Fruit fly (Drosophila melanogaster) whole organism, embryonic: Measurements from ENCODE around the gene CG46397.

ENCODE experiments used
- ATbp ChIP-seq: fragments of 200-800 bp; sonication (Bioruptor generic); optimal IDR thresholded peaks from 2 replicates; lab custom pipeline; 2017; ENCODE audit warnings: missing biosample characterization, mild to moderate bottlenecking, missing genetic modification characterization, missing genetic modification reagents
- B-H2 ChIP-seq: fragments of 200-800 bp; sonication (Bioruptor generic); optimal IDR thresholded peaks from 2 replicates; lab custom pipeline; 2018; ENCODE audit warnings: missing biosample characterization, mild to moderate bottlenecking, missing genetic modification characterization
- Blimp-1 ChIP-seq: fragments of 200-800 bp; sonication (Bioruptor generic); optimal IDR thresholded peaks from 3 replicates; lab custom pipeline; 2018; ENCODE audit warnings: missing biosample characterization, missing genetic modification characterization, mild to moderate bottlenecking, moderate library complexity, missing genetic modification reagents
- CG10654 ChIP-seq: fragments of 200-800 bp; sonication (Bioruptor generic); optimal IDR thresholded peaks from 2 replicates; lab custom pipeline; 2016; ENCODE audit warnings: missing biosample characterization, missing genetic modification characterization
- CG1233 ChIP-seq: fragments of 200-800 bp; sonication (Bioruptor generic); optimal IDR thresholded peaks from 4 replicates; lab custom pipeline; 2018; ENCODE audit warnings: missing biosample characterization, mild to moderate bottlenecking, missing genetic modification characterization
- CG15479 ChIP-seq: fragments of 200-800 bp; sonication (Bioruptor generic); optimal IDR thresholded peaks from 3 replicates; lab custom pipeline; 2019; ENCODE audit warnings: missing biosample characterization, mild to moderate bottlenecking, missing genetic modification characterization, moderate library complexity
- CG15601 ChIP-seq: fragments of 200-800 bp; sonication (Bioruptor generic); optimal IDR thresholded peaks from 3 replicates; lab custom pipeline; 2019; ENCODE audit warnings: missing biosample characterization, mild to moderate bottlenecking, missing genetic modification characterization, moderate library complexity
- CG17802 ChIP-seq: fragments of 200-800 bp; sonication (Bioruptor generic); optimal IDR thresholded peaks from 2 replicates; lab custom pipeline; 2018; ENCODE audit warnings: missing biosample characterization, mild to moderate bottlenecking, missing genetic modification characterization, moderate library complexity
- CG18599 ChIP-seq: fragments of 200-800 bp; sonication (Bioruptor generic); optimal IDR thresholded peaks from 3 replicates; lab custom pipeline; 2017; ENCODE audit warnings: missing biosample characterization, missing genetic modification characterization, mild to moderate bottlenecking, moderate library complexity, missing genetic modification reagents
- CG2889 ChIP-seq: fragments of 200-800 bp; sonication (Bioruptor generic); IDR thresholded peaks from 3 replicates; pipeline ENCODE4 v1.3.6; 2022; ENCODE audit warnings: missing biosample characterization, missing genetic modification characterization
- CG3281 ChIP-seq: fragments of 200-800 bp; sonication (Bioruptor generic); optimal IDR thresholded peaks from 3 replicates; lab custom pipeline; 2017; ENCODE audit warnings: missing biosample characterization, mild to moderate bottlenecking, missing genetic modification characterization
- CG3995 ChIP-seq: fragments of 200-800 bp; sonication (Bioruptor generic); optimal IDR thresholded peaks from 3 replicates; lab custom pipeline; 2016; ENCODE audit warnings: missing biosample characterization, missing genetic modification characterization
- CG6765 ChIP-seq: fragments of 200-800 bp; sonication (Bioruptor generic); optimal IDR thresholded peaks from 3 replicates; lab custom pipeline; 2017; ENCODE audit warnings: missing biosample characterization, mild to moderate bottlenecking, missing genetic modification characterization
- CG7745 ChIP-seq: fragments of 200-800 bp; sonication (Bioruptor generic); optimal IDR thresholded peaks from 2 replicates; lab custom pipeline; 2018; ENCODE audit warnings: missing biosample characterization, mild to moderate bottlenecking, missing genetic modification characterization, moderate library complexity
- CG8359 ChIP-seq: fragments of 200-800 bp; sonication (Bioruptor generic); optimal IDR thresholded peaks from 2 replicates; lab custom pipeline; 2017; ENCODE audit warnings: missing biosample characterization, mild to moderate bottlenecking, missing genetic modification characterization, borderline replicate concordance
- CG9797 ChIP-seq: fragments of 200-800 bp; sonication (Bioruptor generic); optimal IDR thresholded peaks from 3 replicates; lab custom pipeline; 2018; ENCODE audit warnings: missing biosample characterization, mild to moderate bottlenecking, missing genetic modification characterization
- CG9876 ChIP-seq: fragments of 200-800 bp; sonication (Bioruptor generic); optimal IDR thresholded peaks from 2 replicates; lab custom pipeline; 2016; ENCODE audit warnings: missing biosample characterization, missing genetic modification characterization
- Dip3 ChIP-seq: fragments of 200-800 bp; sonication (Bioruptor generic); optimal IDR thresholded peaks from 3 replicates; lab custom pipeline; 2016; ENCODE audit warnings: missing biosample characterization, missing genetic modification characterization
- Doc3 ChIP-seq: fragments of 200-800 bp; sonication (Bioruptor generic); IDR thresholded peaks from 3 replicates; pipeline ENCODE4 v1.3.6; 2022; ENCODE audit warnings: missing biosample characterization, missing genetic modification characterization; ENCODE audit not compliant: partially characterized antibody
- Drgx ChIP-seq: fragments of 200-800 bp; sonication (Bioruptor generic); IDR thresholded peaks from 2 replicates; pipeline ENCODE4 v1.3.6; 2022; ENCODE audit warnings: missing biosample characterization, missing genetic modification characterization
- HHEX ChIP-seq: fragments of 200-800 bp; sonication (Bioruptor generic); optimal IDR thresholded peaks from 3 replicates; lab custom pipeline; 2017; ENCODE audit warnings: missing biosample characterization, mild to moderate bottlenecking, missing genetic modification characterization, missing genetic modification reagents
- Hand ChIP-seq: fragments of 200-800 bp; sonication (Bioruptor generic); optimal IDR thresholded peaks from 2 replicates; lab custom pipeline; 2017; ENCODE audit warnings: mild to moderate bottlenecking, missing biosample characterization, missing genetic modification reagents, missing genetic modification characterization
- Hr78 ChIP-seq, 2 experiments: fragments of 200-800 bp in 1 of 2; fragments of >200 bp in 1 of 2; sonication (Bioruptor generic) in 1 of 2; optimal IDR thresholded peaks; 2 replicates each; lab custom pipeline; 2017 to 2019; ENCODE audit warnings: missing biosample characterization in 2 of 2, missing genetic modification characterization in 2 of 2, mild to moderate bottlenecking in 1 of 2, moderate library complexity in 1 of 2
- Kr ChIP-seq: fragments of 200-800 bp; sonication (Bioruptor generic); optimal IDR thresholded peaks from 2 replicates; lab custom pipeline; 2017; ENCODE audit warnings: missing biosample characterization, mild to moderate bottlenecking, missing genetic modification characterization
- Poxn ChIP-seq: fragments of 200-800 bp; sonication (Bioruptor generic); IDR thresholded peaks from 2 replicates; pipeline ENCODE4 v1.3.6; 2022; ENCODE audit warnings: missing biosample characterization, missing genetic modification characterization
- Ptx1 ChIP-seq: fragments of 200-800 bp; sonication (Bioruptor generic); IDR thresholded peaks from 2 replicates; pipeline ENCODE4 v1.3.6; 2022; ENCODE audit warnings: missing biosample characterization, missing genetic modification characterization
- ac ChIP-seq: fragments of 200-800 bp; sonication (Bioruptor generic); optimal IDR thresholded peaks from 3 replicates; lab custom pipeline; 2017; ENCODE audit warnings: missing biosample characterization, mild to moderate bottlenecking, missing genetic modification characterization
- bbx ChIP-seq: fragments of 200-800 bp; sonication (Bioruptor generic); IDR thresholded peaks from 2 replicates; pipeline ENCODE4 v1.3.6; 2022; ENCODE audit warnings: missing biosample characterization, missing genetic modification characterization; ENCODE audit not compliant: partially characterized antibody
- caup ChIP-seq: fragments of 200-800 bp; sonication (Bioruptor generic); optimal IDR thresholded peaks from 3 replicates; lab custom pipeline; 2017; ENCODE audit warnings: missing biosample characterization, mild to moderate bottlenecking, missing genetic modification characterization, moderate library complexity; ENCODE audit not compliant: severe bottlenecking
- cg ChIP-seq: fragments of 200-800 bp; sonication (Bioruptor generic); optimal IDR thresholded peaks from 3 replicates; lab custom pipeline; 2019; ENCODE audit warnings: missing biosample characterization, mild to moderate bottlenecking, missing genetic modification characterization, moderate library complexity
- chinmo ChIP-seq: fragments of 200-800 bp; sonication (Bioruptor generic); IDR thresholded peaks from 4 replicates; pipeline ENCODE4 v1.3.6; 2022; ENCODE audit warnings: missing biosample characterization, missing genetic modification characterization; ENCODE audit not compliant: partially characterized antibody
- nom ChIP-seq: fragments of 200-800 bp; sonication (Bioruptor generic); optimal IDR thresholded peaks from 2 replicates; lab custom pipeline; 2017; ENCODE audit warnings: missing biosample characterization, missing genetic modification characterization, mild to moderate bottlenecking, moderate library complexity, missing genetic modification reagents
- otp ChIP-seq: fragments of 200-800 bp; sonication (Bioruptor generic); IDR thresholded peaks from 3 replicates; pipeline ENCODE4, ENCODE4 v1.3.6; 2022; ENCODE audit warnings: missing biosample characterization, missing genetic modification characterization
- pfk ChIP-seq: fragments of 200-800 bp; sonication (Bioruptor generic); optimal IDR thresholded peaks from 2 replicates; lab custom pipeline; 2018; ENCODE audit warnings: missing biosample characterization, mild to moderate bottlenecking, missing genetic modification characterization, moderate library complexity
- ro ChIP-seq: fragments of 200-800 bp; sonication (Bioruptor generic); IDR thresholded peaks from 2 replicates; pipeline ENCODE4 v1.3.6; 2022; ENCODE audit warnings: missing biosample characterization, missing genetic modification characterization
- row ChIP-seq: fragments of 200-800 bp; sonication (Bioruptor generic); IDR thresholded peaks from 3 replicates; pipeline ENCODE4 v1.3.6; 2022; ENCODE audit warnings: missing biosample characterization, missing genetic modification characterization
- sens ChIP-seq: fragments of 200-800 bp; sonication (Bioruptor generic); peaks from one replicate; lab custom pipeline; 2016; ENCODE audit warnings: missing biosample characterization, missing genetic modification characterization
- sim ChIP-seq: fragments of 200-800 bp; sonication (Bioruptor generic); IDR thresholded peaks from 2 replicates; pipeline ENCODE4 v1.3.6; 2022; ENCODE audit warnings: missing biosample characterization, missing genetic modification characterization
- slou ChIP-seq: fragments of 200-800 bp; sonication (Bioruptor generic); optimal IDR thresholded peaks from 3 replicates; lab custom pipeline; 2016; ENCODE audit warnings: missing biosample characterization, missing genetic modification characterization
- ssp ChIP-seq: fragments of 200-800 bp; sonication (Bioruptor generic); IDR thresholded peaks from 2 replicates; pipeline ENCODE4 v1.3.6; 2022; ENCODE audit warnings: missing biosample characterization, missing genetic modification characterization
- stwl ChIP-seq: fragments of 200-800 bp; sonication (Bioruptor generic); optimal IDR thresholded peaks from 3 replicates; lab custom pipeline; 2018; ENCODE audit warnings: missing biosample characterization, mild to moderate bottlenecking, missing genetic modification characterization, moderate library complexity
- trh ChIP-seq: fragments of 200-800 bp; sonication (Bioruptor generic); optimal IDR thresholded peaks from 2 replicates; lab custom pipeline; 2016; ENCODE audit warnings: missing biosample characterization, missing genetic modification characterization
- wek ChIP-seq: fragments of 200-800 bp; sonication (Bioruptor generic); optimal IDR thresholded peaks from 3 replicates; lab custom pipeline; 2018; ENCODE audit warnings: missing biosample characterization, mild to moderate bottlenecking, missing genetic modification characterization, moderate library complexity
- zfh2 ChIP-seq: fragments of 200-800 bp; sonication (Bioruptor generic); optimal IDR thresholded peaks from 2 replicates; lab custom pipeline; 2016; ENCODE audit warnings: missing biosample characterization, missing genetic modification characterization

The CG46397 gene

DNA sequence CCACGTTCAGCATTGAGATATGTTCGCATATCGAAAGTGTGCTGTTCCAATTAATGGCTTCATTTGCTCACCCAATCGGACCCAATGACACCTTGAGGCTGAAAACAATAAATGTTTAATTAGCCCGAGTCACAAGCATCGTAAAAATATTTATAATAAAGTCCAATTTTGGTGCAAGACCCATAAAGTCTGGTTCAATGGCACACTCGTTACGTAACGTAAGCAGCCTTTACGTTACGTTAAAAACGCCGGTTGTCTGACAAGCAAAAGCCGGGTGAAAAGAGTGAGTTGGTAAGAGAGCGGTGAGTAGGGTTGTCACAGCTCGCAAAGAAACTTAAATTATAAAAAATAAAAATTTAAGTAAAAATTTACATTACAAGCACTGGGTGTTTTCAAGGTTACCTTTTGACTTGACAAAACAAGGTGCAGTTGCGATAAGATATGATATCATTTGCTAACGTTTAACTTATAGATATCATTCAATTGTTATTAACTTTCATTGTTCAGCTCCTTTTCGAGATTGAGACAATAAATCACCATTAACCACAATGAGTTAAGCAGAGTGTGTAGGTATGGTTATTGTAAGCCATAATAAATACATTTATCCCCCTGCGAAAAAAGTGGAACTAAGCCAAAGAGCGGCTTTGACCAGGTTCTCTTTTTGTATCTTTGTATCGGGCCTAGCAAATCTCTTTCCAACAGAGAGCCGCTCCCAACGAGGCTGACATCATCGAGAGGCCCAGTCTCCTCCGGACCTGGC, 48.9 kb upstream of the CG46397 start (continued):
- TF ChIP-seq CG7745 (tag; lab: Kevin White, UChicago): no peak
- no peak for TF ChIP-seq ssp (GFP tag; lab: Robert Waterston, UW)
- peak; percentile 49; the same call in 1 of the 3 replicates for TF ChIP-seq row (GFP tag; lab: Robert Waterston, UW)
- TF ChIP-seq caup (GFP tag; lab: Kevin White, UChicago): peak; percentile 53
- no peak for TF ChIP-seq CG17802 (tag; lab: Kevin White, UChicago)
- TF ChIP-seq CG9876: no peak
- no peak for TF ChIP-seq slou (GFP tag; lab: Kevin White, UChicago)
- TF ChIP-seq ro: no peak
- no peak for TF ChIP-seq Hr78 (GFP tag; optimal IDR thresholded peaks at IDR 0.05; lab: Kevin White, UChicago)
- TF ChIP-seq Doc3 (GFP tag; lab: Robert Waterston, UW): no peak
- TF ChIP-seq Dip3 (GFP tag; lab: Kevin White, UChicago): peak; percentile 11
- TF ChIP-seq CG6765 (GFP tag; lab: Kevin White, UChicago): no peak
- TF ChIP-seq wek (GFP tag; lab: Kevin White, UChicago): no peak
- no peak for TF ChIP-seq CG8359 (GFP tag; lab: Kevin White, UChicago)
- no peak for TF ChIP-seq CG15601
- TF ChIP-seq Hand: no peak
- TF ChIP-seq HHEX (GFP tag; lab: Kevin White, UChicago): peak; percentile 41
- no peak for TF ChIP-seq ac (GFP tag; lab: Kevin White, UChicago)
- TF ChIP-seq CG18599 (GFP tag; lab: Kevin White, UChicago): peak; percentile 42
- TF ChIP-seq, all 482 proteins: peak for 151

DNA sequence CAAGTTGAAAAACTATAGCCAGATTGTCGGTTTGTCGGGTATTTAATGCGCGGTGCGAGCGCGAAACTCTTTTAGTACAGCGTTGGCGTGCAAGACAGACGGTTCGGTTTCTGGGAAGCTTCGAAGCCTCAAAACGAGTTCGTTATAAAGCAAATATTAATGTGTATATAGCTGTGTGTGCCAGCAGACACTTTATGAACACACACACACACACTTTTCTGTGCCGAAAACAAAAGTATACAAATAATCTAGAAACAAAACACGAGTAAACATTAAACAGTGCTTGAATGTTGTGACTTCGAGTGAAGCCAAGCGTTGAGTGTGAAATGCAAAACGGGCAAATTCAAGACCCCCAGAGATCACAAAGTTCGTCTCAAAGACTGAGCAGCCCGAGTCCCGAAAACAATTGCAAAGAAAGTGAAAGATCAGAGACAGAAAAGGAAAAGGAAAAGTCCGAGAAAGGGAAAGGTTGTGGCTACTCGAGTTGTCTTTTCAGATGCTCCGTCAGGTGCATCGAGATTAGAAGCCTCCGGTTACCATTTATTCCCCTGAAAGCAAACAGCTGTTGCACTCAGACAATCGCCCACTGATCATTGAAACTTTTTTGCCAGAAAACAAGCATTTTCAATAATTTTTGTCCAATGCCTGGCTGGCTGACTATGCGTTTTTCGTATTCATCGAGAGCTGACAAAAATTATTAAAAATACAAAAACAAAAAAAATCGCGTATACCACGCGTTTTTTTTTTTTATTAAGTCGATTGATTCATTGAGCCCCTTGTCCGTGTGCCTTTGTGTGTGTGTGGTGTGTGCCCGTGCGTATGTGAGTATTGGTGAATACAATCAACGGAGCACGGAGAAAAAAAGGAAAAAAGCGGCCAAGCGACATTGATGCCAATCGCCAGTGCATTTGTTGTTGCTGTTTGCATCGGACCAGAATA, 48.1 kb upstream of the CG46397 start, which contains the start of gene CG34398:
Gene CG34398 (plus strand): TSS at position 73 of the 939 bp plus-strand sequence.
- TF ChIP-seq Blimp-1 (GFP tag; lab: Kevin White, UChicago) (peak; percentile 66), sim (GFP tag; lab: Robert Waterston, UW) (0 out of 2 replicates have a peak, but pooled peaks have one; percentile 11), Poxn (no peak), CG9797 (GFP tag; lab: Kevin White, UChicago) (no peak), sens (peak; percentile 55), bbx (GFP tag; lab: Robert Waterston, UW) (0 out of 2 replicates have a peak, but pooled peaks have one; percentile 13), Kr (GFP tag; lab: Kevin White, UChicago) (no peak), ro (no peak), CG2889 (GFP tag; lab: Robert Waterston, UW) (no peak), chinmo (GFP tag; lab: Robert Waterston, UW) (peak; percentile 68; the same call in 2 of the 4 replicates), CG15479 (GFP tag; lab: Kevin White, UChicago) (no peak), zfh2 (no peak), ATbp (peak; percentile 10), CG3995 (GFP tag; lab: Kevin White, UChicago) (peak; percentile 53), Ptx1 (GFP tag; lab: Robert Waterston, UW) (no peak), otp (GFP tag; lab: Robert Waterston, UW) (0 out of 3 replicates have a peak, but pooled peaks have one; percentile 30), B-H2 (GFP tag; lab: Kevin White, UChicago) (no peak), cg (GFP tag; lab: Kevin White, UChicago) (peak; percentile 28), Drgx (GFP tag; lab: Robert Waterston, UW) (peak; percentile 45), CG18599 (GFP tag; lab: Kevin White, UChicago) (no peak), CG10654 (GFP tag; lab: Kevin White, UChicago) (no peak), pfk (GFP tag; lab: Kevin White, UChicago) (no peak), trh (GFP tag; lab: Kevin White, UChicago) (no peak), stwl (tag; lab: Kevin White, UChicago) (no peak), CG3281 (GFP tag; lab: Kevin White, UChicago) (no peak), nom (GFP tag; lab: Kevin White, UChicago) (peak; percentile 35), CG1233 (GFP tag; lab: Kevin White, UChicago) (no peak)
